Worm (Caenorhabditis elegans) whole organism, L1 larva: ENCODE data around the gene algn-11.

ENCODE experiments used
- blmp-1 ChIP-seq: fragments of 150-350 bp; optimal IDR thresholded peaks from 2 replicates; lab custom pipeline; 2014; ENCODE audit warnings: missing biosample characterization, missing genetic modification characterization
- ceh-82 ChIP-seq, 3 experiments: fragments of 150-350 bp in 1 of 3; sonication (generic microtip) in 2 of 3; optimal IDR thresholded peaks; 2 replicates each; lab custom pipeline; 2014 to 2017; ENCODE audit warnings: missing biosample characterization in 3 of 3, missing genetic modification characterization in 3 of 3
- ceh-88 ChIP-seq: fragments of 200-800 bp; sonication (Bioruptor generic); IDR thresholded peaks from 2 replicates; pipeline ENCODE4 v1.3.6; 2022; ENCODE audit warnings: missing genetic modification characterization, missing compliant biosample characterization
- dpl-1 ChIP-seq, 3 experiments: fragments of 150-350 bp in 2 of 3; sonication (generic microtip) in 1 of 3; optimal IDR thresholded peaks; 2 replicates each; lab custom pipeline; 2014 to 2017; ENCODE audit warnings: missing biosample characterization in 3 of 3, missing genetic modification characterization in 3 of 3, missing genetic modification reagents in 3 of 3
- isw-1 ChIP-seq: fragments of 200-800 bp; sonication (Bioruptor generic); IDR thresholded peaks from 2 replicates; pipeline ENCODE4 v1.3.6; 2022; ENCODE audit warnings: missing genetic modification characterization, missing compliant biosample characterization
- jun-1 ChIP-seq: fragments of 150-350 bp; optimal IDR thresholded peaks from 2 replicates; lab custom pipeline; 2014; ENCODE audit warnings: missing biosample characterization, missing genetic modification reagents, missing genetic modification characterization
- lsy-2 ChIP-seq, 2 experiments: fragments of 150-350 bp; optimal IDR thresholded peaks; 2 replicates each; lab custom pipeline; 2014; ENCODE audit warnings: missing biosample characterization in 2 of 2, missing genetic modification characterization in 2 of 2
- nhr-12 ChIP-seq: sonication (generic microtip); optimal IDR thresholded peaks from 2 replicates; lab custom pipeline; 2017; ENCODE audit warnings: missing biosample characterization, missing genetic modification characterization
- nhr-237 ChIP-seq: fragments of 150-350 bp; optimal IDR thresholded peaks from 2 replicates; lab custom pipeline; 2014; ENCODE audit warnings: missing biosample characterization, missing genetic modification characterization
- nhr-28 ChIP-seq: fragments of 150-350 bp; optimal IDR thresholded peaks from 2 replicates; lab custom pipeline; 2014; ENCODE audit warnings: missing biosample characterization, missing genetic modification characterization
- pag-3 ChIP-seq: sonication (generic microtip); optimal IDR thresholded peaks from 2 replicates; lab custom pipeline; 2017; ENCODE audit warnings: missing genetic modification characterization, mild to moderate bottlenecking, missing compliant biosample characterization, antibody characterized with exemption, borderline replicate concordance; ENCODE audit not compliant: insufficient read depth
- skn-1 ChIP-seq: fragments of 150-350 bp; optimal IDR thresholded peaks from 2 replicates; lab custom pipeline; 2014; ENCODE audit warnings: missing biosample characterization, missing genetic modification characterization
- sptf-1 ChIP-seq: fragments of 150-350 bp; optimal IDR thresholded peaks from 2 replicates; lab custom pipeline; 2014; ENCODE audit warnings: missing biosample characterization, missing genetic modification characterization
- vab-15 ChIP-seq: sonication (generic microtip); optimal IDR thresholded peaks from 2 replicates; lab custom pipeline; 2017; ENCODE audit warnings: missing genotype, mild to moderate bottlenecking, missing genetic modification characterization, missing compliant biosample characterization

- TF ChIP-seq ceh-82 (tag; optimal IDR thresholded peaks at IDR 0.05; lab: Kevin White, UChicago) (no peak), nhr-237 (no peak), nhr-28 (tag; lab: Kevin White, UChicago) (no peak), blmp-1 (peak; percentile 29), isw-1 (GFP tag; lab: Robert Waterston, UW) (no peak), pag-3 (no peak), nhr-12 (tag; lab: Kevin White, UChicago) (no peak), dpl-1 (GFP tag; optimal IDR thresholded peaks at IDR 0.05; lab: Kevin White, UChicago) (peak; percentile 24 to 58 (median 58)), lsy-2 (tag; optimal IDR thresholded peaks at IDR 0.05; lab: Kevin White, UChicago) (peak; percentile 38 to 61), jun-1 (peak; percentile 9), skn-1 (peak; percentile 65), ceh-88 (0 out of 2 replicates have a peak, but pooled peaks have one; percentile 32), sptf-1 (tag; lab: Kevin White, UChicago) (no peak), vab-15 (no peak)
These were observed 18.3 kb downstream of the algn-11 start for ce11 chrIII:7272088-7272487.
